Worm (Caenorhabditis elegans) whole organism, L1 larva: Measurements from ENCODE around the gene nas-28.

Experiments used
- C16A3.4 ChIP-seq: fragments of 150-350 bp; optimal IDR thresholded peaks from 2 replicates; lab custom pipeline; 2014; ENCODE audit warnings: missing biosample characterization, missing genetic modification characterization
- C34B4.2 ChIP-seq: sonication (generic microtip); optimal IDR thresholded peaks from 2 replicates; lab custom pipeline; 2017; ENCODE audit warnings: mild to moderate bottlenecking, missing genetic modification characterization, missing compliant biosample characterization
- aly-2 ChIP-seq: fragments of 150-350 bp; optimal IDR thresholded peaks from 2 replicates; lab custom pipeline; 2014; ENCODE audit warnings: missing biosample characterization, missing genetic modification characterization
- blmp-1 ChIP-seq: fragments of 150-350 bp; optimal IDR thresholded peaks from 2 replicates; lab custom pipeline; 2014; ENCODE audit warnings: missing biosample characterization, missing genetic modification characterization
- ceh-63 ChIP-seq: fragments of 200-800 bp; sonication (Bioruptor generic); optimal IDR thresholded peaks from 2 replicates; lab custom pipeline; 2018; ENCODE audit warnings: mild to moderate bottlenecking, missing genetic modification characterization, missing compliant biosample characterization
- ceh-8 ChIP-seq: fragments of 200-800 bp; sonication (Bioruptor generic); optimal IDR thresholded peaks from 2 replicates; lab custom pipeline; 2018; ENCODE audit warnings: mild to moderate bottlenecking, missing genetic modification characterization, moderate library complexity, missing compliant biosample characterization
- ceh-82 ChIP-seq, 3 experiments: fragments of 150-350 bp in 1 of 3; sonication (generic microtip) in 2 of 3; optimal IDR thresholded peaks; 2 replicates each; lab custom pipeline; 2014 to 2017; ENCODE audit warnings: missing biosample characterization in 3 of 3, missing genetic modification characterization in 3 of 3
- ceh-88 ChIP-seq: fragments of 200-800 bp; sonication (Bioruptor generic); IDR thresholded peaks from 2 replicates; pipeline ENCODE4 v1.3.6; 2022; ENCODE audit warnings: missing genetic modification characterization, missing compliant biosample characterization
- efl-1 ChIP-seq, 4 experiments: fragments of 150-350 bp; optimal IDR thresholded peaks in 3 of 4; peaks in 1 of 4; 1 replicate in 1 of 4; 2 replicates in 3 of 4; lab custom pipeline; 2014; ENCODE audit warnings: missing biosample characterization in 2 of 4, missing genetic modification characterization in 2 of 4, missing genetic modification reagents in 2 of 4
- egl-13 ChIP-seq: sonication (generic microtip); optimal IDR thresholded peaks from 2 replicates; lab custom pipeline; 2016; ENCODE audit warnings: missing genotype, missing genetic modification reagents, missing genetic modification characterization, missing compliant biosample characterization
- egl-27 ChIP-seq, 2 experiments: fragments of 150-350 bp in 1 of 2; sonication (generic microtip); optimal IDR thresholded peaks; 3 replicates each; lab custom pipeline; 2017 to 2018; ENCODE audit warnings: missing biosample characterization in 2 of 2, missing genetic modification characterization in 2 of 2, missing genetic modification reagents in 2 of 2
- elt-2 ChIP-seq: sonication (generic microtip); optimal IDR thresholded peaks from 2 replicates; lab custom pipeline; 2016; ENCODE audit warnings: missing genetic modification characterization, mild to moderate bottlenecking, inconsistent platforms, missing compliant biosample characterization, missing genetic modification reagents
- ets-5 ChIP-seq: fragments of 200-800 bp; sonication (Bioruptor generic); IDR thresholded peaks from 2 replicates; pipeline ENCODE4 v1.3.6; 2022; ENCODE audit warnings: missing genetic modification characterization, missing compliant biosample characterization
- hlh-17 ChIP-seq: fragments of 200-800 bp; sonication (Bioruptor generic); optimal IDR thresholded peaks from 2 replicates; lab custom pipeline; 2018; ENCODE audit warnings: missing genetic modification characterization, mild to moderate bottlenecking, missing compliant biosample characterization, moderate library complexity, borderline replicate concordance
- hpl-2 ChIP-seq: fragments of 150-350 bp; optimal IDR thresholded peaks from 2 replicates; lab custom pipeline; 2014; ENCODE audit warnings: missing biosample characterization, missing genetic modification reagents, missing genetic modification characterization
- isw-1 ChIP-seq: fragments of 200-800 bp; sonication (Bioruptor generic); IDR thresholded peaks from 2 replicates; pipeline ENCODE4 v1.3.6; 2022; ENCODE audit warnings: missing genetic modification characterization, missing compliant biosample characterization
- lin-14 ChIP-seq: fragments of 200-800 bp; sonication (Bioruptor generic); optimal IDR thresholded peaks from 2 replicates; lab custom pipeline; 2018; ENCODE audit warnings: mild to moderate bottlenecking, missing genetic modification characterization, moderate library complexity, missing compliant biosample characterization
- lin-35 ChIP-seq, 2 experiments: fragments of 150-350 bp; optimal IDR thresholded peaks; 2 replicates each; lab custom pipeline; 2014; ENCODE audit warnings: missing biosample characterization in 2 of 2, missing genetic modification characterization in 2 of 2, missing genetic modification reagents in 2 of 2
- lin-39 ChIP-seq: fragments of 150-350 bp; optimal IDR thresholded peaks from 2 replicates; lab custom pipeline; 2014; ENCODE audit warnings: missing biosample characterization, missing genetic modification reagents, missing genetic modification characterization
- mab-9 ChIP-seq: fragments of 200-800 bp; sonication (Bioruptor generic); IDR thresholded peaks from 2 replicates; pipeline ENCODE4 v1.3.6; 2022; ENCODE audit warnings: missing genetic modification reagents, missing genetic modification characterization, missing compliant biosample characterization
- mdl-1 ChIP-seq, 2 experiments: fragments of 150-350 bp; optimal IDR thresholded peaks; 2 replicates each; lab custom pipeline; 2014 to 2017; ENCODE audit warnings: missing biosample characterization in 2 of 2, missing genetic modification characterization in 2 of 2, inconsistent platforms in 1 of 2
- mep-1 ChIP-seq: fragments of 150-350 bp; optimal IDR thresholded peaks from 2 replicates; lab custom pipeline; 2014; ENCODE audit warnings: missing biosample characterization, missing genetic modification characterization
- nhr-11 ChIP-seq: fragments of 150-350 bp; optimal IDR thresholded peaks from 2 replicates; lab custom pipeline; 2014; ENCODE audit warnings: missing biosample characterization, missing genetic modification characterization
- nhr-77 ChIP-seq: fragments of 150-350 bp; optimal IDR thresholded peaks from 2 replicates; lab custom pipeline; 2014; ENCODE audit warnings: missing biosample characterization, missing genetic modification characterization
- nhr-90 ChIP-seq: sonication (generic microtip); optimal IDR thresholded peaks from 2 replicates; lab custom pipeline; 2016; ENCODE audit warnings: mild to moderate bottlenecking, missing genetic modification characterization, missing compliant biosample characterization; ENCODE audit not compliant: poor library complexity
- pax-3 ChIP-seq: fragments of 200-800 bp; sonication (Bioruptor generic); optimal IDR thresholded peaks from 2 replicates; lab custom pipeline; 2018; ENCODE audit warnings: mild to moderate bottlenecking, missing genetic modification characterization, moderate library complexity, missing compliant biosample characterization
- rnt-1 ChIP-seq: sonication (generic microtip); optimal IDR thresholded peaks from 2 replicates; lab custom pipeline; 2016; ENCODE audit warnings: mild to moderate bottlenecking, missing genetic modification characterization, moderate library complexity, missing compliant biosample characterization
- skn-1 ChIP-seq: fragments of 150-350 bp; optimal IDR thresholded peaks from 2 replicates; lab custom pipeline; 2014; ENCODE audit warnings: missing biosample characterization, missing genetic modification characterization
- snpc-4 ChIP-seq: fragments of 150-350 bp; optimal IDR thresholded peaks from 2 replicates; lab custom pipeline; 2014; ENCODE audit warnings: missing biosample characterization, missing genetic modification characterization
- snu-23 ChIP-seq: sonication (generic microtip); optimal IDR thresholded peaks from 2 replicates; lab custom pipeline; 2016; ENCODE audit warnings: missing genetic modification characterization, missing compliant biosample characterization
- sox-4 ChIP-seq: sonication (generic microtip); optimal IDR thresholded peaks from 2 replicates; lab custom pipeline; 2016; ENCODE audit warnings: missing genetic modification characterization, missing compliant biosample characterization
- sptf-1 ChIP-seq: fragments of 150-350 bp; optimal IDR thresholded peaks from 2 replicates; lab custom pipeline; 2014; ENCODE audit warnings: missing biosample characterization, missing genetic modification characterization
- sup-37 ChIP-seq: fragments of 200-800 bp; sonication (Bioruptor generic); optimal IDR thresholded peaks from 2 replicates; lab custom pipeline; 2018; ENCODE audit warnings: mild to moderate bottlenecking, missing genetic modification characterization, missing compliant biosample characterization
- tlp-1 ChIP-seq: fragments of 150-350 bp; optimal IDR thresholded peaks from 2 replicates; lab custom pipeline; 2014; ENCODE audit warnings: missing biosample characterization, missing genetic modification characterization
- unc-30 ChIP-seq: sonication (generic microtip); optimal IDR thresholded peaks from 2 replicates; lab custom pipeline; 2017; ENCODE audit warnings: missing biosample characterization, missing genetic modification characterization
- unc-62 ChIP-seq: fragments of 150-350 bp; optimal IDR thresholded peaks from 2 replicates; lab custom pipeline; 2014; ENCODE audit warnings: missing biosample characterization, missing genetic modification reagents, missing genetic modification characterization
- unc-98 ChIP-seq: fragments of 200-800 bp; sonication (Bioruptor generic); IDR thresholded peaks from 2 replicates; pipeline ENCODE4 v1.3.6; 2022; ENCODE audit warnings: missing genetic modification characterization, missing compliant biosample characterization
- vab-15 ChIP-seq: sonication (generic microtip); optimal IDR thresholded peaks from 2 replicates; lab custom pipeline; 2017; ENCODE audit warnings: missing genotype, mild to moderate bottlenecking, missing genetic modification characterization, missing compliant biosample characterization
- xbp-1 ChIP-seq: sonication (generic microtip); optimal IDR thresholded peaks from 2 replicates; lab custom pipeline; 2016; ENCODE audit warnings: missing genetic modification characterization, missing compliant biosample characterization
- zag-1 ChIP-seq: fragments of 150-350 bp; optimal IDR thresholded peaks from 2 replicates; lab custom pipeline; 2014; ENCODE audit warnings: missing biosample characterization, missing genetic modification characterization
- ztf-4 ChIP-seq: fragments of 150-350 bp; optimal IDR thresholded peaks from 2 replicates; lab custom pipeline; 2014; ENCODE audit warnings: missing biosample characterization, missing genetic modification characterization

Gene nas-28

ce11 chrIII:6206161-6206853 lies 23.3 kb upstream of the nas-28 start, which contains the start of the genes sna-3 and rps-3 (continued):
- TF ChIP-seq lin-39 (tag; lab: Kevin White, UChicago) (peak; percentile 23), ztf-4 (tag; lab: Kevin White, UChicago) (peak; percentile 7), blmp-1 (peak; percentile 71), xbp-1 (tag; lab: Kevin White, UChicago) (peak; percentile 74), unc-62 (GFP tag; lab: Kevin White, UChicago) (no peak), tlp-1 (tag; lab: Kevin White, UChicago) (no peak), sox-4 (tag; lab: Kevin White, UChicago) (no peak), egl-27 (tag; optimal IDR thresholded peaks at IDR 0.05; lab: Kevin White, UChicago) (no peak), unc-98 (GFP tag; lab: Robert Waterston, UW) (no peak), nhr-77 (peak; percentile 70)

- TF ChIP-seq lin-14, result no peak
- no peak for TF ChIP-seq skn-1
- no peak for TF ChIP-seq sox-4 (tag; lab: Kevin White, UChicago)
- no peak for TF ChIP-seq efl-1 (optimal IDR thresholded peaks at IDR 0.05; lab: Kevin White, UChicago)
- TF ChIP-seq efl-1 (GFP tag; optimal IDR thresholded peaks at IDR 0.05 in 1 of 2; lab: Kevin White, UChicago), result peak in 1 of 2 experiments; percentile 38
- TF ChIP-seq mdl-1 (tag; optimal IDR thresholded peaks at IDR 0.05; lab: Kevin White, UChicago), result no peak
- TF ChIP-seq ceh-8, result no peak
- no peak for TF ChIP-seq ceh-63 (GFP tag; lab: Kevin White, UChicago)
- TF ChIP-seq aly-2 (tag; lab: Kevin White, UChicago), result peak; percentile 12
- TF ChIP-seq unc-30, result no peak
These were observed 19.4 kb upstream of the nas-28 start for ce11 chrIII:6202440-6202839.

- no peak for TF ChIP-seq egl-13 (tag; lab: Kevin White, UChicago)
- no peak for TF ChIP-seq egl-27 (tag; optimal IDR thresholded peaks at IDR 0.05; lab: Kevin White, UChicago)
- TF ChIP-seq mep-1 (tag; lab: Kevin White, UChicago), result no peak
- TF ChIP-seq zag-1 (tag; lab: Kevin White, UChicago), result no peak
- no peak for TF ChIP-seq unc-30
- TF ChIP-seq ets-5 (GFP tag; lab: Robert Waterston, UW), result no peak
- no peak for TF ChIP-seq elt-2 (tag; lab: Kevin White, UChicago)
- TF ChIP-seq efl-1 (optimal IDR thresholded peaks at IDR 0.05; lab: Kevin White, UChicago), result no peak
- TF ChIP-seq efl-1 (GFP tag; optimal IDR thresholded peaks at IDR 0.05 in 1 of 2; lab: Kevin White, UChicago), result no peak
- no peak for TF ChIP-seq tlp-1 (tag; lab: Kevin White, UChicago)
- no peak for TF ChIP-seq nhr-77
- TF ChIP-seq vab-15 (tag; lab: Kevin White, UChicago), result no peak
- no peak for TF ChIP-seq rnt-1 (tag; lab: Kevin White, UChicago)
- TF ChIP-seq lin-35 (GFP tag; optimal IDR thresholded peaks at IDR 0.05; lab: Kevin White, UChicago), result no peak
- TF ChIP-seq ceh-63 (GFP tag; lab: Kevin White, UChicago), result no peak
These were observed 18.3 kb upstream of the nas-28 start for ce11 chrIII:6201325-6201724.

ce11 chrIII:6198378-6199234 lies 15.6 kb upstream of the nas-28 start, which contains the start of the genes C23G10.7 and rpn-2:
Gene C23G10.7, minus strand, starts transcription at chrIII:6198414.
Gene rpn-2, plus strand, starts transcription at chrIII:6199184.
- TF ChIP-seq nhr-90 (peak; percentile 62), aly-2 (tag; lab: Kevin White, UChicago) (no peak), C16A3.4 (tag; lab: Kevin White, UChicago) (peak; percentile 56), hlh-17 (GFP tag; lab: Kevin White, UChicago) (no peak), mab-9 (no peak), zag-1 (tag; lab: Kevin White, UChicago) (no peak), sptf-1 (tag; lab: Kevin White, UChicago) (no peak), ceh-88 (GFP tag; lab: Robert Waterston, UW) (no peak), elt-2 (tag; lab: Kevin White, UChicago) (peak; percentile 24), ceh-8 (no peak), vab-15 (tag; lab: Kevin White, UChicago) (no peak), C34B4.2 (tag; lab: Kevin White, UChicago) (no peak), nhr-11 (tag; lab: Kevin White, UChicago) (no peak), ceh-63 (GFP tag; lab: Kevin White, UChicago) (no peak), hpl-2 (GFP tag; lab: Kevin White, UChicago) (no peak), unc-30 (no peak), sup-37 (GFP tag; lab: Kevin White, UChicago) (peak; percentile 1), ceh-82 (tag; optimal IDR thresholded peaks at IDR 0.05; lab: Kevin White, UChicago) (peak; percentile 62 to 68 (median 63)), snu-23 (GFP tag; lab: Kevin White, UChicago) (peak; percentile 78), snpc-4 (tag; lab: Kevin White, UChicago) (peak; percentile 31), pax-3 (tag; lab: Kevin White, UChicago) (no peak), isw-1 (GFP tag; lab: Robert Waterston, UW) (peak; percentile 63), ztf-4 (tag; lab: Kevin White, UChicago) (no peak)
